Worm (Caenorhabditis elegans) whole organism, midembryonic: ENCODE data around the gene tim-1.

Experiments used
- ref-1 ChIP-seq: fragments of 200-800 bp; sonication (Bioruptor generic); conservative IDR thresholded peaks from 2 replicates; pipeline ENCODE4 v1.3.6; 2022; ENCODE audit warnings: missing genetic modification reagents, missing genetic modification characterization, missing compliant biosample characterization
- ztf-23 ChIP-seq: fragments of 200-800 bp; sonication (Bioruptor generic); IDR thresholded peaks from 2 replicates; pipeline ENCODE4 v1.3.6; 2022; ENCODE audit warnings: missing genetic modification reagents, missing genetic modification characterization, missing compliant biosample characterization

DNA sequence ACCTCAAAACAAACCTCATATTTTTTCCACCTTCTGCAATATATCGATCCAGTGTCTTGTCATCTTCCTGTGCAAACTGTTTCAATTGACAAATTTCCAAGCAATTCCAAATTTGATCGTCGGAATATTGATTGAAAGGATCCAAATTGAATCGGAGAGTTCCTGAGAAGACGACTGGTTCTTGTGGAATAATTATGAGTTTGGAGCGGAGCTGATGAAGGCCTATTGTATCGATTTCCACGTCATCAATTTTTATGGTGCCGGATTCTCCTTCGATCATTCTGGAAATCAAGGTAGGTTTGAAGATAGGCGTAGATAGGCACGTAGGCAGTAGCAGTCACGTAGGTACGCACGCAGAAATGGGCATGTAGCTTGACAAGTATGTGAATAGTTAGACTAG lies 34.2 kb upstream of the tim-1 start:
- no peak for TF ChIP-seq ref-1 (GFP tag; lab: Robert Waterston, UW)
- TF ChIP-seq ztf-23 (GFP tag; lab: Robert Waterston, UW) = no peak
